Fruit fly (Drosophila melanogaster) whole organism, prepupa: ENCODE results near the gene CG31195.

ENCODE experiments used
- CG11294 ChIP-seq: fragments of 200-800 bp; sonication (Bioruptor generic); IDR thresholded peaks from 2 replicates; pipeline ENCODE4 v1.3.6; 2022; ENCODE audit warnings: missing biosample characterization, missing genetic modification characterization
- CG15336 ChIP-seq: fragments of 200-800 bp; sonication (Bioruptor generic); IDR thresholded peaks from 2 replicates; pipeline ENCODE4 v1.3.6; 2022; ENCODE audit warnings: missing biosample characterization, missing genetic modification characterization
- CG1621 ChIP-seq: fragments of 200-800 bp; sonication (Bioruptor generic); optimal IDR thresholded peaks from 3 replicates; lab custom pipeline; 2018; ENCODE audit warnings: missing biosample characterization, mild to moderate bottlenecking, missing genetic modification characterization
- CG16779 ChIP-seq: fragments of 200-800 bp; sonication (Bioruptor generic); optimal IDR thresholded peaks from 3 replicates; lab custom pipeline; 2017; ENCODE audit warnings: missing biosample characterization, mild to moderate bottlenecking, missing genetic modification characterization
- CG3032 ChIP-seq: fragments of 200-800 bp; optimal IDR thresholded peaks from 2 replicates; lab custom pipeline; 2019; ENCODE audit warnings: missing biosample characterization, mild to moderate bottlenecking, missing genetic modification characterization, moderate library complexity
- CG31627 ChIP-seq: fragments of 200-800 bp; sonication (Bioruptor generic); optimal IDR thresholded peaks from 3 replicates; lab custom pipeline; 2016; ENCODE audit warnings: missing biosample characterization, missing genetic modification characterization
- CG32006 ChIP-seq: fragments of 200-800 bp; sonication (Bioruptor generic); optimal IDR thresholded peaks from 3 replicates; lab custom pipeline; 2017; ENCODE audit warnings: missing biosample characterization, mild to moderate bottlenecking, missing genetic modification characterization
- CG34406 ChIP-seq: fragments of 200-800 bp; sonication (Bioruptor generic); optimal IDR thresholded peaks from 3 replicates; lab custom pipeline; 2016; ENCODE audit warnings: missing biosample characterization, missing genetic modification characterization
- CG3919 ChIP-seq: fragments of 200-800 bp; sonication (Bioruptor generic); optimal IDR thresholded peaks from 3 replicates; lab custom pipeline; 2016; ENCODE audit warnings: missing biosample characterization, missing genetic modification characterization
- CG4318 ChIP-seq: fragments of 200-800 bp; sonication (Bioruptor generic); optimal IDR thresholded peaks from 3 replicates; lab custom pipeline; 2017; ENCODE audit warnings: missing biosample characterization, mild to moderate bottlenecking, missing genetic modification characterization
- CG6163 ChIP-seq: fragments of 200-800 bp; sonication (Bioruptor generic); IDR thresholded peaks from 3 replicates; pipeline ENCODE4 v1.3.6; 2022; ENCODE audit warnings: missing biosample characterization, missing genetic modification characterization
- CG6276 ChIP-seq: fragments of 200-800 bp; sonication (Bioruptor generic); optimal IDR thresholded peaks from 2 replicates; lab custom pipeline; 2017; ENCODE audit warnings: missing biosample characterization, mild to moderate bottlenecking, missing genetic modification characterization
- CG6854 ChIP-seq: fragments of 200-800 bp; sonication (Bioruptor generic); optimal IDR thresholded peaks from 2 replicates; lab custom pipeline; 2017; ENCODE audit warnings: missing biosample characterization, mild to moderate bottlenecking, missing genetic modification characterization
- CG7368 ChIP-seq: fragments of 200-800 bp; sonication (Bioruptor generic); optimal IDR thresholded peaks from 3 replicates; lab custom pipeline; 2016; ENCODE audit warnings: missing biosample characterization, missing genetic modification characterization
- CG8119 ChIP-seq: fragments of 200-800 bp; sonication (Bioruptor generic); IDR thresholded peaks from 3 replicates; pipeline ENCODE4 v1.3.6; 2022; ENCODE audit warnings: missing biosample characterization, missing genetic modification characterization
- CG8319 ChIP-seq: fragments of 200-800 bp; sonication (Bioruptor generic); optimal IDR thresholded peaks from 3 replicates; lab custom pipeline; 2016; ENCODE audit warnings: missing biosample characterization, missing genetic modification characterization
- CG8632 ChIP-seq: fragments of 200-800 bp; sonication (Bioruptor generic); optimal IDR thresholded peaks from 3 replicates; lab custom pipeline; 2016; ENCODE audit warnings: missing biosample characterization, missing genetic modification characterization
- CG9139 ChIP-seq: fragments of 200-800 bp; sonication (Bioruptor generic); optimal IDR thresholded peaks from 3 replicates; lab custom pipeline; 2017; ENCODE audit warnings: missing biosample characterization, mild to moderate bottlenecking, missing genetic modification characterization
- Eip75B ChIP-seq: fragments of 200-800 bp; sonication (Bioruptor generic); optimal IDR thresholded peaks from 3 replicates; lab custom pipeline; 2016; ENCODE audit warnings: missing biosample characterization, missing genetic modification characterization
- Eip78C ChIP-seq: fragments of 200-800 bp; sonication (Bioruptor generic); peaks from one replicate; lab custom pipeline; 2016; ENCODE audit warnings: missing biosample characterization, missing genetic modification characterization
- Eip93F ChIP-seq: fragments of 200-800 bp; sonication (Bioruptor generic); optimal IDR thresholded peaks from 2 replicates; lab custom pipeline; 2016; ENCODE audit warnings: missing biosample characterization, mild to moderate bottlenecking, missing genetic modification characterization
- Ets96B ChIP-seq: fragments of 200-800 bp; optimal IDR thresholded peaks from 2 replicates; lab custom pipeline; 2019; ENCODE audit warnings: missing biosample characterization, mild to moderate bottlenecking, missing genetic modification characterization, moderate library complexity
- Gug ChIP-seq: fragments of 200-800 bp; sonication (Bioruptor generic); IDR thresholded peaks from 2 replicates; pipeline ENCODE4 v1.3.6; 2022; ENCODE audit warnings: missing biosample characterization, missing genetic modification characterization
- Lpt ChIP-seq: fragments of 200-800 bp; sonication (Bioruptor generic); optimal IDR thresholded peaks from 3 replicates; lab custom pipeline; 2016; ENCODE audit warnings: missing biosample characterization, missing genetic modification characterization
- Smox ChIP-seq: fragments of 200-800 bp; sonication (Bioruptor generic); optimal IDR thresholded peaks from 3 replicates; lab custom pipeline; 2016; ENCODE audit warnings: missing biosample characterization, missing genetic modification characterization
- Sox102F ChIP-seq: fragments of 200-800 bp; sonication (Bioruptor generic); optimal IDR thresholded peaks from 2 replicates; lab custom pipeline; 2016; ENCODE audit warnings: missing biosample characterization, mild to moderate bottlenecking, missing genetic modification characterization
- achi ChIP-seq: fragments of 200-800 bp; sonication (Bioruptor generic); optimal IDR thresholded peaks from 3 replicates; lab custom pipeline; 2016; ENCODE audit warnings: missing biosample characterization, missing genetic modification characterization
- dsx ChIP-seq: fragments of 200-800 bp; optimal IDR thresholded peaks from 3 replicates; lab custom pipeline; 2019; ENCODE audit warnings: missing biosample characterization, mild to moderate bottlenecking, missing genetic modification characterization, moderate library complexity; ENCODE audit not compliant: poor library complexity, severe bottlenecking
- eg ChIP-seq: fragments of 200-800 bp; sonication (Bioruptor generic); IDR thresholded peaks from 3 replicates; pipeline ENCODE4 v1.3.6; 2022; ENCODE audit warnings: missing biosample characterization, missing genetic modification characterization
- fd85E ChIP-seq: fragments of 200-800 bp; sonication (Bioruptor generic); optimal IDR thresholded peaks from 3 replicates; lab custom pipeline; 2016; ENCODE audit warnings: missing biosample characterization, missing genetic modification characterization
- fkh ChIP-seq: fragments of 200-800 bp; sonication (Bioruptor generic); optimal IDR thresholded peaks from 3 replicates; lab custom pipeline; 2017; ENCODE audit warnings: missing biosample characterization, mild to moderate bottlenecking, missing genetic modification characterization, moderate library complexity
- net ChIP-seq: fragments of 200-800 bp; sonication (Bioruptor generic); optimal IDR thresholded peaks from 3 replicates; lab custom pipeline; 2016; ENCODE audit warnings: missing biosample characterization, missing genetic modification characterization
- salr ChIP-seq, 2 experiments: fragments of 200-800 bp; sonication (Bioruptor generic); optimal IDR thresholded peaks; 3 replicates each; lab custom pipeline; 2016 to 2018; ENCODE audit warnings: missing biosample characterization in 2 of 2, missing genetic modification characterization in 2 of 2, mild to moderate bottlenecking in 1 of 2
- spab ChIP-seq: fragments of 200-800 bp; sonication (Bioruptor generic); optimal IDR thresholded peaks from 2 replicates; lab custom pipeline; 2017; ENCODE audit warnings: missing biosample characterization, mild to moderate bottlenecking, missing genetic modification characterization, missing genetic modification reagents
- ss ChIP-seq, 2 experiments: fragments of 200-800 bp; sonication (Bioruptor generic); optimal IDR thresholded peaks; 2 replicates in 1 of 2; 3 replicates in 1 of 2; lab custom pipeline; 2017 to 2018; ENCODE audit warnings: mild to moderate bottlenecking in 2 of 2, missing biosample characterization in 2 of 2, missing genetic modification characterization in 2 of 2, moderate library complexity in 1 of 2
- svp ChIP-seq: fragments of 200-800 bp; sonication (Bioruptor generic); peaks from one replicate; lab custom pipeline; 2016; ENCODE audit warnings: missing biosample characterization, missing genetic modification characterization
- topi ChIP-seq: fragments of 200-800 bp; sonication (Bioruptor generic); optimal IDR thresholded peaks from 3 replicates; lab custom pipeline; 2016; ENCODE audit warnings: missing biosample characterization, missing genetic modification characterization
- vri ChIP-seq: fragments of 200-800 bp; sonication (Bioruptor generic); optimal IDR thresholded peaks from 3 replicates; lab custom pipeline; 2016; ENCODE audit warnings: missing biosample characterization, mild to moderate bottlenecking, missing genetic modification characterization

CG31195 gene

dm6 chr3R:20783714-20784435 is 21.7 kb upstream of the CG31195 start (continued):
- TF ChIP-seq vri (GFP tag; lab: Kevin White, UChicago) (peak; percentile 64), CG31627 (peak; percentile 32), CG3919 (GFP tag; lab: Kevin White, UChicago) (peak; percentile 55), CG16779 (peak; percentile 38), dsx (GFP tag; lab: Kevin White, UChicago) (peak; percentile 35), Eip75B (GFP tag; lab: Kevin White, UChicago) (peak; percentile 71), CG8632 (peak; percentile 38), CG32006 (GFP tag; lab: Kevin White, UChicago) (peak; percentile 68), CG6854 (GFP tag; lab: Kevin White, UChicago) (no peak)

- TF ChIP-seq CG11294 (GFP tag; lab: Robert Waterston, UW) (peak; percentile 45; the same call in 1 of the 2 replicates), salr (GFP tag; optimal IDR thresholded peaks at IDR 0.05; lab: Kevin White, UChicago) (no peak), fd85E (GFP tag; lab: Kevin White, UChicago) (peak; percentile 93), eg (peak; percentile 75; the same call in 2 of the 3 replicates), Gug (GFP tag; lab: Robert Waterston, UW) (peak; percentile 45; the same call in 1 of the 2 replicates), CG15336 (GFP tag; lab: Robert Waterston, UW) (peak; percentile 82), vri (GFP tag; lab: Kevin White, UChicago) (peak; percentile 53), CG3919 (GFP tag; lab: Kevin White, UChicago) (no peak), Eip93F (peak; percentile 84), Ets96B (tag; lab: Kevin White, UChicago) (peak; percentile 21), CG7368 (no peak), dsx (GFP tag; lab: Kevin White, UChicago) (peak; percentile 57), CG8632 (no peak), CG9139 (GFP tag; lab: Kevin White, UChicago) (peak; percentile 29), achi (GFP tag; lab: Kevin White, UChicago) (no peak), net (no peak), CG1621 (tag; lab: Kevin White, UChicago) (no peak), topi (peak; percentile 11), fkh (GFP tag; lab: Kevin White, UChicago) (no peak), CG6854 (GFP tag; lab: Kevin White, UChicago) (peak; percentile 83), CG6276 (GFP tag; lab: Kevin White, UChicago) (no peak), svp (GFP tag; lab: Kevin White, UChicago) (peak; percentile 86), Sox102F (GFP tag; lab: Kevin White, UChicago) (peak; percentile 43), CG6163 (GFP tag; lab: Robert Waterston, UW) (peak; percentile 87), CG3032 (tag; lab: Kevin White, UChicago) (no peak), CG16779 (peak; percentile 59), CG8319 (no peak), Lpt (GFP tag; lab: Kevin White, UChicago) (no peak), ss (GFP tag; optimal IDR thresholded peaks at IDR 0.05; lab: Kevin White, UChicago) (peak; percentile 33 to 78), Smox (GFP tag; lab: Kevin White, UChicago) (no peak), spab (GFP tag; lab: Kevin White, UChicago) (no peak), Eip75B (GFP tag; lab: Kevin White, UChicago) (peak; percentile 37), Eip78C (GFP tag; lab: Kevin White, UChicago) (peak; percentile 44), CG4318 (no peak), CG34406 (GFP tag; lab: Kevin White, UChicago) (no peak), CG8119 (GFP tag; lab: Robert Waterston, UW) (peak; percentile 65)
Observed at dm6 chr3R:20782655-20783105, 20.5 kb upstream of the CG31195 start.
